Fruit fly (Drosophila melanogaster): ENCODE results near the gene sordd1.

The sordd1 gene

DNA sequence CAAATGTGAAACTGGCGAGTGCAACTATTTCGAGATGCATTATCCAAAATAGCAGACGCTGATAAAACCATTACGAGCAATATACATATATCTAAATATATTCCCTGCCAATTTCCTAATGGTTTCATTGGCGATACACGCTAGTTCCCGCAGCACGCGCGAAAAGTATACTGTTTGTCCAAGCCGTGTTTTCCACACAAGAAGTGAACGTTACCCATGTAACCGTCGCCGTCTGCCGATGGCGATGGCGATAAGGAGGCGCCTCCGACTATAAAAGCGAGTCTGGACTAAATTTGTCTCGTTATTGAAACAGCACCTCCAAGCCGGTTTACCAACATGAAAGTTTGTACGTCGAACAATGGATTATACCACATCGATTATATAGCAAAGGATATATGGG is 17.0 kb downstream of the sordd1 start, which contains the start of gene CG43673:
CG43673 (plus strand) TSS at position 301 of the 400 bp plus-strand sequence.
- TF ChIP-seq CG17801 (GFP tag; optimal IDR thresholded peaks at IDR 0.05; ENCODE audit: partially characterized antibody), result no peak

DNA sequence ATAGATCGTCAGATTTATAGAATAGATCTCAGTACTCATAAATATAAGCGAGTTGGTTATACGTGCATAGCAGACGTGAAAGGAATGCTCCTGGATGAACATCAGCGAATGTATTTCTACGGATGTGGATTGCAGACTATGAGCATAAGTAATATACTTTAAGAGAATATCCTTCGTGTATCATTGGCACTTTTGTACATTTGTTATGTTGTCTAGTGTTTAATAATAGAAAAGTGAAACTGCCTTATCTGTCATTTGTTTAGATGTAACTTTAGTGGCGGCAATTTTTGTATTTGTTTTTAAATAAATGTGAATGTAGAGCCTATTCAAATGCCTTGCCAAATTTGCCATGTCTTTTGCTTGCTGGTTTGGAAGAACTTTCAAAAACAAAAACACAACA is 23.2 kb downstream of the sordd1 start, which contains the start of gene CG43672:
CG43672 (plus strand) TSS at position 301 of the 400 bp plus-strand sequence.
- no peak for TF ChIP-seq CG17801 (GFP tag; optimal IDR thresholded peaks at IDR 0.05; ENCODE audit: partially characterized antibody)

DNA sequence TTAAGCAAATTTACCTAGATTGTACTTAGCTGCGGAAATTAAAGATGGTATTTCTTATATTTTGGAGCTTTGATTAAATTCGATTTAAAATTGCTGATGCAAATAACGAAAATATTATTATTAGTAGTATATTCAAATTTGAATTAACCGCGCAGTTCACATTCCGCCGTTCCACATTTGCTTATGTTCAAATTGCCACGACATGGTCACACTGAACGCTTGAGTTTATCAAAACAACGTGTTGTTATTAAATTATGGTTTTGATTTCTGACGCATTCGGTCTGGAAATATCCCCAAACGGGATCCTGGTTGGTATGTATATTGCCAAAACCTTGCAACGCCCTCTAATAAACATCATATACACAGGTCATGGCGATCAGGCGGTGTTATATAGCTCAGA is 26.4 kb downstream of the sordd1 start, which contains the start of gene CG33172:
CG33172 (plus strand) TSS at position 208 of the 400 bp plus-strand sequence.
- TF ChIP-seq CG17801 (GFP tag; optimal IDR thresholded peaks at IDR 0.05; ENCODE audit: partially characterized antibody), result no peak

DNA sequence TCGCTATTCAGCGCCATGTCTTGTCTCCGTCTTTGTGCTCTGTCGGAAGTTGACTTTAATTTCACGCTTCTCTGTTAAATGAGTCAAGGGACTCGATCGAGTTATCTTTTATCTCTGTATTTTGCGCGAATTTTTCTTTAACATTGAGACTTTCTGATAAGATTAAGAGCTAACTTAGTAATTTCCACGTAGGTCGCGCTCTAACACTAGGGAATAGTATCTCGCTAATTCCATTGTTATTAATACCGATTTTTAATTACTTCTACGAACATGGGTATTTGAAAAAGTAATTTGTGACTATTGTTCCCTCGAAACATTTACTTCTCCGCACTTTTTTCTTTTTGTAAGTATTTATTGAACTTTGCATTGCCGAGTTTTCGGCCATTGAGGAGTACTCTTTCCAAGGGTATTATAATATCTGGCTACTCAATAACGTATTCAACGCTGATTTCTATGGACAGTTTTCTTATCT is 29.4 kb downstream of the sordd1 start, which contains the start of gene CG8952:
CG8952 (minus strand) TSS at position 51 of the 472 bp plus-strand sequence.
- TF ChIP-seq CG17801 (GFP tag; optimal IDR thresholded peaks at IDR 0.05; ENCODE audit: partially characterized antibody), result no peak

DNA sequence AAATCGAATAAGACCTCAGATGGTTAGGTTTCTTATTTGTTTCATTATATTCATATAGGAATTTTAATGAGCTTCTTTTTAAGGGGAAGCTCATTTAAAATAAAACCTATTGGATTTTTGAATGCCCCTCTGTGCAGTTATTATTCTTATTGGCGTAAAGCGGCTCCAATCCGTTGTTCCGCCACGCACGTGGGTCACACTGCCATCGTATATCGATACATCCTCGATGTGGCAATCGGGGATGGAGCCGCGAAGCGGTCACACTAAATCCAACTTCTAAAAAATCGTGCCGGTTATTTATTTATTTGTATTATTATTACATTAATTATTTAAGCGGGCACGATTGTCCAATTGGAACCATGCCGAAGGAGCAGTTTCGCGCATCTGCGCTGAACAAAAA is 33.1 kb downstream of the sordd1 start, which contains the start of gene Polr3A:
Polr3A (plus strand) TSS at position 234 of the 400 bp plus-strand sequence.
- no peak for TF ChIP-seq CG17801 (GFP tag; optimal IDR thresholded peaks at IDR 0.05; ENCODE audit: partially characterized antibody)

DNA sequence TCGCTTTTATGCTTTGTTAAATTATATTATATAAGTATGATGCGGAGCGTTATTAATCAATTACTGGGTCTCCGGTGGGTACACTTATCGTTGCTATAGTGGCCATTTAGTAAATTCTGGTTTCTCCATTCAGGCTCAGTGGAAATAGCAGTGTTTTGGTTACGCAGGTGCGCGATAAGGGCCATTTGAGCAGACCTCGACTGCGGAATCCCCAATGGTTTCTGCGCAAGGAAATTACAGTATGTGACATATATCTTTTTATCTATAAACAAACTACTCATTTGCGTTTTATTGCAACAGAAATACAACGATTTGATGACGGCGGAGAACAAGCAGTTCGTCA is 34.6 kb downstream of the sordd1 start:
- TF ChIP-seq CG17801 (GFP tag; optimal IDR thresholded peaks at IDR 0.05; ENCODE audit: partially characterized antibody), result no peak

DNA sequence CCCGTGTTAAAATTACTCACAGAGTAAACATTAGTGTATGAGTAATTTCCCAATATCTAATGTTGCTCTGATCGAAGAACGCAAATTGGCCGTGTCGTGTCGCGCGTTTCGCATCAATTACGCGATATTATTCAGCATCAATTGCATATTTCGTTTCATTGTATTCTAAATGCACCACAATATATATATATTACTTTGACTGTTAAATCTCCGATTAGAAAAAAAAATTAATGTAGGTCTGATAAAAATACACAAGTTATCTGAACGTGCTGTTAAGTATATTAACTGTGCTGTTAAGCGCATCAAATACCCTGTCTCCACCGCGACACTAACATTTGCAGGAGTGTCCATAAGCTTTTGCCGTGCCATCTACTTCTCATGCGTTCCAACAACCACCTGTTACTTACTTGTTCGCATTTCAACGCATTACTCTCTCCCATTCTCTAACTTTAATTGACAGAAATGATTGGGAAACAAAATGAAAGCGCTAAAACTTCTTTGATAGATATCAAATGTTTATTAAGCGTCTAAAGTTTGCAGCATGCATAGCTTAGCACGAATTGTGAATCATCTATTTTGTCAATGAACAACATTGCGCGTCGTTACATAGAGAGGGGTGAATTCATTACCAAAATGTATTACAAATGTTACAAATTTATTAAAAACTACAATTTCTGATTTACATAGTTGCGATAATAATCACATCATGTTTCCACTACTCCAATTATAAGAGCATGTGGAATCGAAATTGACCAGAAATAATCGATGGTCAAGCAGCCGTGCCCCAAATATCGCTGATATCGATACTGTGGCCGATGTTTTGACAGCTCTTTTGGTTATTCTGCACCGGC is 35.2 kb downstream of the sordd1 start, which contains the start of the genes Graf and mRpL3:
Graf (minus strand) TSS at position 287 of the 851 bp plus-strand sequence.
mRpL3 (plus strand) TSS at position 802 of the 851 bp plus-strand sequence.
- TF ChIP-seq CG17801 (GFP tag; optimal IDR thresholded peaks at IDR 0.05; ENCODE audit: partially characterized antibody), result no peak

DNA sequence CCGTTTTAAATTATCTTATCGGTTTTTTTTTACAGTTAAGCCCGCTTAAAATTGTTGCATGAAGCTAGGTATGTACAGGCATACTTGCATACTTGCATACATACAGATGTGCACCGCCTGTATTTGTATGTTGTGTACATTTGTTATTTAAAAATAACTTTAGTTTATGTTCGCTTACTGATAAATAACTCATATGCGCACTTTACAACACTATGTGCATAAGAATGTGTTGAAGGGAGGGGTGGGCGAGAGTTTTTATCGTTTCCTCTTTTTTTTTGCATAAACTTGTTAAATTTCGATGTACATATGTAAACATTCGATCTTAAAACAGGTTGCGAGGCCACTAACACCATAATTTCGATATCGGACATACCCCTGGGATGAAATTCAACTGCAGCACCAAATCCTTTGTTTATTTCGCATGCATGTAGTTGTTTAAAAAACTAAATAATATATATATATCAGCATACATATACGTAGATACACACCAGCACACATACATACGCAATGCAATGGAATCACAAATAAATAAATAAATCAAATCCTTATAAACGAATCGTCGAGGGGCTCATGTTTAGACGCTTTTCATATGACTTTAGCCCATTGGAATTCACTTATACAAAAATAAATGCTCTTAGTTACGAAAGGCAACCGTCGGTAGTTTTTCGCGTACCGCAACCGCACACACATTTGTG is 35.9 kb downstream of the sordd1 start:
- peak; percentile 1 for TF ChIP-seq CG17801 (GFP tag; optimal IDR thresholded peaks at IDR 0.05; ENCODE audit: partially characterized antibody)

DNA sequence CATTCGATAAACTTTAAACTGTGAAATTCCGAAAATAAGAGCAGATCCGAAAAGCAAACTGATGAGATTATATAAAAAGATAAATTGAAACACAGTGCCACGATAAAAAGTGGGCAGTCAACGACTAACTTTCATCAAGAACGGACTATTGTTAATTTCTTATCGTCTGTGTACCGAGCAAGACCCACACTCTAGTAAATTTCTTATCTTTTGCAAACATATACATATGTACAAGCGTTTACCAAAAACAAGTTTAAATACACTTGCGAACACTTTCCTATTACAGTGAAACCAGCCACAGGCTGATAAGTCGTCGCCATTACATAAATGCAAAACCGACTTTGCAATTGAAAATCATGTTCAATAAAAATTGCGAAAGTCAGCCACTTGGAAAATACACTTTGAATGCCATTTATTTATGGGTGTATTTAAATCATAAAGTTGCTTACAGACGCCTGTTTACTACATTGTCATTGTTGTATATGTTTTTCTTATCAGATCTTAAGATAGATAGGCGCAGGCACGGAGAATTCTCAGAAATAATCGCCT is 37.1 kb downstream of the sordd1 start:
- no peak for TF ChIP-seq CG17801 (GFP tag; optimal IDR thresholded peaks at IDR 0.05; ENCODE audit: partially characterized antibody)

DNA sequence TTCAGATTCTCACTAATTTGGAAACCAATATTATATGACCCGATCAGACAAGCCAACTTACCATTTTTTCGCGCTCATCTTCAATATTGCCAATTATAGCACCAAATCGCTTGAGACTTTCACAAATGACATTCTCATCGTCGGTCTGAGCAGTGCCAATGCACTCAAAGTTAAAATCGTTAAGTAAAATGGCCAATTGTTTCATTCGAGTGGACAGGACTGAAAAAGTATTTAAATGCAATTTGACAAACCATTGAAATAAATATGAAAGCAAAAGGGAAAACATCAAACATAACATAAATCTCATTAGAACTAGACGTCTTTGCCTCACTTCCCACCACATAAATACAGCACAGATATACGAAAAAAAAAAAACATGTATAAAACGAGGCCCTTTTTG is 39.8 kb downstream of the sordd1 start, which contains the start of gene CG8260:
CG8260 (plus strand) TSS at position 301 of the 400 bp plus-strand sequence.
- no peak for TF ChIP-seq CG17801 (GFP tag; optimal IDR thresholded peaks at IDR 0.05; ENCODE audit: partially characterized antibody)

DNA sequence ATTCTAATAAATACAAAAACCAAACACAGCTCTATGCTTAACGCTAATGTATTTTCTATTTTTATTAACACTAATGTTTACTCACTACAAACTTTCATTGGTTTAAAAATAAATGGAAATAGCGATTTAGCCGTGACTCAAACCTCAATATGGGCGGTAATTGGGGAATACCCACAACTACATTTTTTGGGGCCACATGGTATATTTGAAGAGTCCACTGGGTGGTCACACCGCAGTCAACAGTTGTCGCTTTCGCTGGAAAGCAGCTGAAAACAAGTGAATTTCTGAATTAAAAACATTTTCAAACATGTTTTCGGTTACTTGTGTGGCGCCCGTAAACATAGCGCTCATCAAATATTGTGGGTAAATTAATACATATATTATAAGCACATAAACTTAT is 46.9 kb downstream of the sordd1 start, which contains the start of gene Mvd:
Mvd (plus strand) TSS at position 222 of the 400 bp plus-strand sequence.
- TF ChIP-seq CG17801 (GFP tag; optimal IDR thresholded peaks at IDR 0.05; ENCODE audit: partially characterized antibody), result peak; percentile 52

DNA sequence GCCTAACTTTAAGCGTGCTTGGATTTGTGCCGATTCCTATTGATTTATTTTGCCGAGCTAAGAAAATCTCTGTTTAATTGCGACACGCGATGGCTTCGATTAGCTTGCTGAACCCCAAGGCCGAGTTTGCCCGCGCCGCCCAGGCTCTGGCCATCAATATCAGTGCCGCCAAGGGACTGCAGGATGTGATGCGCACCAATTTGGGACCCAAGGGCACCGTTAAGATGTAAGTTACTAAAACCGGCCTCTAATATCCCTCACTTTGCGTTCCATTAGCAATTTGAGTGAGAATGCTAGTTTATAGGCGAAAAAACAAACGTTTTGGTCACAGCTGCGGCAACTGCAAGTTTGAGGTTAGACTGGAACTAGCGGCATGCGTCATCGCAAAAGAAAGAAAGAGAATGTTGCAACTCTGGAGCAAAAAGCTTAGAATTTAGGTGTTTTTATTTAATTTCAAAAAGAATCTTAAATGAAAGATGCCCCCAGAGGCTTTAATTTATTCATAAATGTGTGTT is 49.1 kb downstream of the sordd1 start:
- TF ChIP-seq CG17801 (GFP tag; optimal IDR thresholded peaks at IDR 0.05; ENCODE audit: partially characterized antibody), result no peak

DNA sequence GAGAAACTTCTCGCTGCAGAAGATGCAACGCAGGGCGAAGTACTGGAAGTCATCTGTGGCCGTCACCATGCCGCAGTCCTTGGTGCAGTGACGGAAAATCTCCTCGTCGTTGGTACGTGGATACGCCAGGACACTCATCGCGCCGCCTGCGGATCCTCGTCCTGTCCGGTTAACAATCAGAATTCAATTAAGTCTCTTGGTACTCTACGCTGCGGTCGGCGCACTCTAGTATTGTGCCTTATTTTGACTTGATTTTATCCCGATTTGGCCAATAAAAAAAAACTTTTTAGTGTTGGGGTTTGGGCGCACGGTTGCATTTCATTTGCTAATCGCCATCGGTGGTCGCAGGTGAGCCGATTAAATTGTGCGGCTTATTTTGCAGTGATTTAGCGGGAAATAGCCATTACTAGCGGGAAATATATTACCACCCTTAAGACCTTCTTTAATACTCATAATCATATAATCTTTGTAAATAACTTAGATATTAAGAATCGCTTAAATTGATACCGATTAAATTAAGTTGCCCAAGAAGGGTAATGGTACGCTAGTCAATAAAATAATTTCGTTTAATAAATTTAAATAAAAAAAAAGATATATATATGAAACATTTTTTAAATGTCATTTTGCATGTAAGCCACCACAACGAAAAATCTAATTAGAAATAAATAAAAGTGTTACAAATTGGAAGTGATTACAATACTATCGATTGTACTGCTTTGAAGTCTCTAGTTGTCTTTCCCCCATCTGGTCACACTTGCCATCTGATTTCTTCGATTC is 49.7 kb downstream of the sordd1 start, which contains the start of the genes CG8944 and CCT6:
CG8944 (minus strand) TSS at position 327 of the 777 bp plus-strand sequence.
CCT6 (plus strand) TSS at position 744 of the 777 bp plus-strand sequence.
- peak; percentile 8 for TF ChIP-seq CG17801 (GFP tag; optimal IDR thresholded peaks at IDR 0.05; ENCODE audit: partially characterized antibody)
